Fruit fly (Drosophila melanogaster): ENCODE results near the gene CG7369.

The CG7369 gene

dm6 chr3L:22741389-22742120 is at the start of gene CG7369 (continued):
- TF ChIP-seq CG4854 (GFP tag; optimal IDR thresholded peaks at IDR 0.05): peak; percentile 67
- TF ChIP-seq Dfd (GFP tag; optimal IDR thresholded peaks at IDR 0.05): no peak
- TF ChIP-seq Hr3 (GFP tag; optimal IDR thresholded peaks at IDR 0.05): peak; percentile 87
- TF ChIP-seq CG34376 (GFP tag; optimal IDR thresholded peaks at IDR 0.05): peak; percentile 83
- TF ChIP-seq CG31441 (GFP tag; IDR thresholded peaks at IDR 0.05): peak; percentile 78
- peak; percentile 75 for TF ChIP-seq CG7839 (tag; optimal IDR thresholded peaks at IDR 0.05)
- TF ChIP-seq Ssrp (tag; optimal IDR thresholded peaks at IDR 0.05): peak; percentile 73
- peak; percentile 67 for TF ChIP-seq hbn (GFP tag; IDR thresholded peaks at IDR 0.05; ENCODE audit: partially characterized antibody)
- peak; percentile 68; the same call in 1 of the 2 replicates for TF ChIP-seq ranshi (GFP tag; IDR thresholded peaks at IDR 0.05)
- peak; percentile 76 for TF ChIP-seq CG16813 (GFP tag; IDR thresholded peaks at IDR 0.05; ENCODE audit: partially characterized antibody)
- peak; percentile 86 for TF ChIP-seq CG30020 (tag; optimal IDR thresholded peaks at IDR 0.05)
- 0 out of 3 replicates have a peak, but pooled peaks have one; percentile 8 for TF ChIP-seq CG2199 (GFP tag; IDR thresholded peaks at IDR 0.05)
- TF ChIP-seq CG3847 (GFP tag; IDR thresholded peaks at IDR 0.05): peak; percentile 91
- peak; percentile 90 for TF ChIP-seq tio (GFP tag; optimal IDR thresholded peaks at IDR 0.05)
- no peak for TF ChIP-seq CG42726 (GFP tag; IDR thresholded peaks at IDR 0.05; ENCODE audit: partially characterized antibody)
- TF ChIP-seq ERR (GFP tag; optimal IDR thresholded peaks at IDR 0.05): peak; percentile 61
- peak; percentile 28 for TF ChIP-seq run (tag; optimal IDR thresholded peaks at IDR 0.05)
- TF ChIP-seq CG4707 (GFP tag; optimal IDR thresholded peaks at IDR 0.05): no peak
- peak in 1 of 2 experiments; percentile 11 for TF ChIP-seq Hr78 (GFP tag; optimal IDR thresholded peaks at IDR 0.05)
- peak; percentile 52 for TF ChIP-seq jing (GFP tag; optimal IDR thresholded peaks at IDR 0.05)
- TF ChIP-seq otp (GFP tag; IDR thresholded peaks at IDR 0.05): peak; percentile 68; the same call in 1 of the 3 replicates
- TF ChIP-seq gro (GFP tag; optimal IDR thresholded peaks at IDR 0.05): peak; percentile 58
- TF ChIP-seq Deaf1 (tag; optimal IDR thresholded peaks at IDR 0.05): peak; percentile 56
- TF ChIP-seq ken (GFP tag; IDR thresholded peaks at IDR 0.05): peak; percentile 74
- TF ChIP-seq CG13775 (GFP tag; optimal IDR thresholded peaks at IDR 0.05): peak; percentile 92
- no peak; the same call in 1 of the 2 replicates for TF ChIP-seq Ravus (GFP tag; IDR thresholded peaks at IDR 0.05)
- peak; percentile 97 for TF ChIP-seq CoRest (tag; optimal IDR thresholded peaks at IDR 0.05)
- peak; percentile 70 for TF ChIP-seq Mrtf (GFP tag; IDR thresholded peaks at IDR 0.05)
- TF ChIP-seq pzg (GFP tag; optimal IDR thresholded peaks at IDR 0.05): peak; percentile 76
- TF ChIP-seq NC2β (GFP tag; optimal IDR thresholded peaks at IDR 0.05): peak; percentile 60
- peak; percentile 86 for TF ChIP-seq slbo (GFP tag; IDR thresholded peaks at IDR 0.05)
- no peak for TF ChIP-seq Stat92E (GFP tag; optimal IDR thresholded peaks at IDR 0.05)
- peak; percentile 70 for TF ChIP-seq CG1529 (GFP tag; optimal IDR thresholded peaks at IDR 0.05)
- TF ChIP-seq CG9817 (tag; optimal IDR thresholded peaks at IDR 0.05): peak; percentile 86
- peak; percentile 87 for TF ChIP-seq CG12391 (tag; optimal IDR thresholded peaks at IDR 0.05)
- TF ChIP-seq ftz-f1 (GFP tag; optimal IDR thresholded peaks at IDR 0.05): peak; percentile 34
- TF ChIP-seq mld (GFP tag; IDR thresholded peaks at IDR 0.05; ENCODE audit: partially characterized antibody): peak; percentile 51; the same call in 1 of the 3 replicates
- TF ChIP-seq CG8089 (GFP tag; optimal IDR thresholded peaks at IDR 0.05): peak; percentile 25
- TF ChIP-seq crc (GFP tag; optimal IDR thresholded peaks at IDR 0.05): peak; percentile 60
- peak; percentile 74 for TF ChIP-seq CG14014 (GFP tag; IDR thresholded peaks at IDR 0.05)
- TF ChIP-seq croc (GFP tag; conservative IDR thresholded peaks at IDR 0.05): peak; percentile 67
- peak; percentile 83 for TF ChIP-seq unc-4 (GFP tag; IDR thresholded peaks at IDR 0.05; ENCODE audit: partially characterized antibody)
- peak; percentile 31 for TF ChIP-seq grn (GFP tag; optimal IDR thresholded peaks at IDR 0.05)
- TF ChIP-seq H15 (GFP tag; IDR thresholded peaks at IDR 0.05): peak; percentile 74; the same call in 2 of the 3 replicates
- TF ChIP-seq CG18476 (GFP tag; optimal IDR thresholded peaks at IDR 0.05): peak; percentile 79
- peak; percentile 69 for TF ChIP-seq Drgx (GFP tag; IDR thresholded peaks at IDR 0.05)
- TF ChIP-seq Rx (GFP tag; IDR thresholded peaks at IDR 0.05): peak; percentile 62
- TF ChIP-seq BEAF-32 (GFP tag; optimal IDR thresholded peaks at IDR 0.05): peak; percentile 91

Data from whole organism, embryonic.